Fruit fly (Drosophila melanogaster) whole organism: Measurements from ENCODE around the gene Unc50.

ENCODE experiments used
- CG8478 ChIP-seq: fragments of >200 bp; optimal IDR thresholded peaks from 2 replicates; lab custom pipeline; 2018; ENCODE audit warnings: inconsistent platforms
- Dll ChIP-seq: fragments of >200 bp; optimal IDR thresholded peaks from 2 replicates; lab custom pipeline; 2017
- pan ChIP-seq: fragments of >200 bp; optimal IDR thresholded peaks from 2 replicates; lab custom pipeline; 2017

dm6 chr3R:8694110-8694826, 17.9 kb upstream of the Unc50 start:
- TF ChIP-seq Dll (lab: Kevin White, UChicago) (no peak), CG8478 (lab: Kevin White, UChicago) (no peak), pan (lab: Kevin White, UChicago) (no peak)
